Worm (Caenorhabditis elegans): Measurements from ENCODE around the gene cisd-3.1.

Gene cisd-3.1

DNA sequence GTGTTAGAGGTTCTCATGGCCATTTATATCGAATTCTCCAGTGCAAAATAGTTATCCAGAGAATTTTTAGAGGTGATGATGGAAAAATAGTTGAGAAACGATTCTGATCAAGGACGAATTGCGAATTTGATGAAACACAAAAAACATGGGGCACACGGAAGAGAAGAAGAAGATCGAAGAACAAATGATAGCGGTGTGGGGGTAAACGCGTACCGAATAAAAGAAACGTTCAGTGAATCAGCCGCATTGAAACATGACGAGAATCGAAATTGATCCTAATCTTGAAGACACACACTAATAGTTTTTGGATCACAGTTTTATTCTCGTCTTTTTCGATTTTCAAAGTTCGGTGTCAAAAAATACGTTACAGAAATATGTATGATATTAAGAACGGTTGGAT is 47.4 kb upstream of the cisd-3.1 start:
- TF ChIP-seq nhr-71 (tag; optimal IDR thresholded peaks at IDR 0.05) = no peak
- TF ChIP-seq ceh-90 (tag; optimal IDR thresholded peaks at IDR 0.05) = no peak
- TF ChIP-seq blmp-1 (tag; optimal IDR thresholded peaks at IDR 0.05) = peak; percentile 36
- no peak for TF ChIP-seq mdl-1 (tag; optimal IDR thresholded peaks at IDR 0.05)
- no peak for TF ChIP-seq pax-3 (tag; optimal IDR thresholded peaks at IDR 0.05)
- no peak for TF ChIP-seq dpl-1 (GFP tag; optimal IDR thresholded peaks at IDR 0.05)

DNA sequence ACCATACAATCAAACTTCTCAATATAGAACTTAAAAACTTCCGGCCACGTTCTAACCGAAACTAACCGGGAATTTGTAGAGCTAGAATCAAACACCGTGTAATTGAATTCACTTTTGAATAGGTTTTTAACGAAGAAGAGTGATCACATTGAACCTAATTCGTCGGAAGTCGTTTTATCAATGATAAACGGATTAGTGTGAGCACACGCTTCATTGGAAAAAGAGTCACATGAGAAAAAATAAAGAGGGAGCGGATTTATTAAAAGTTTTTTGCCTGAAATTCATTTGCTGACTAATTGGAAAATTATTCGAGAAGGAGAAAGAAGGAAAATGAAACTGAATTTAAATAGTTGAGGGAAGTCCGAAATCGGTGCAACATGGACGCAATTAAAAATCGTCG is 47.0 kb upstream of the cisd-3.1 start:
- TF ChIP-seq nhr-77 (tag; optimal IDR thresholded peaks at IDR 0.05) (no peak), ceh-90 (tag; optimal IDR thresholded peaks at IDR 0.05) (peak; percentile 0), ceh-82 (tag; optimal IDR thresholded peaks at IDR 0.05) (no peak), pax-3 (tag; optimal IDR thresholded peaks at IDR 0.05) (peak; percentile 43), egl-27 (tag; optimal IDR thresholded peaks at IDR 0.05) (no peak), snu-23 (GFP tag; optimal IDR thresholded peaks at IDR 0.05) (no peak), lir-3 (tag; optimal IDR thresholded peaks at IDR 0.05; ENCODE audit: poor library complexity) (no peak), C04F5.9 (tag; optimal IDR thresholded peaks at IDR 0.05) (no peak), sox-4 (tag; optimal IDR thresholded peaks at IDR 0.05) (peak; percentile 56), dsc-1 (tag; optimal IDR thresholded peaks at IDR 0.05) (peak; percentile 95), egl-13 (tag; optimal IDR thresholded peaks at IDR 0.05) (peak; percentile 45), swsn-7 (tag; optimal IDR thresholded peaks at IDR 0.05) (no peak), nhr-11 (tag; optimal IDR thresholded peaks at IDR 0.05) (peak; percentile 16), fkh-8 (tag; optimal IDR thresholded peaks at IDR 0.05) (peak; percentile 89), nhr-47 (tag; optimal IDR thresholded peaks at IDR 0.05) (peak; percentile 49)

- TF ChIP-seq tbx-2 (tag; optimal IDR thresholded peaks at IDR 0.05) (peak; percentile 2), nhr-19 (GFP tag; conservative IDR thresholded peaks at IDR 0.05) (peak; percentile 33), dpl-1 (GFP tag; optimal IDR thresholded peaks at IDR 0.05) (peak in 1 of 3 experiments; percentile 14), skn-1 (tag; optimal IDR thresholded peaks at IDR 0.05) (peak; percentile 7), zip-4 (GFP tag; optimal IDR thresholded peaks at IDR 0.05) (no peak), lin-14 (GFP tag; optimal IDR thresholded peaks at IDR 0.05) (peak; percentile 72), blmp-1 (tag; optimal IDR thresholded peaks at IDR 0.05) (peak; percentile 84), ceh-88 (GFP tag; IDR thresholded peaks at IDR 0.05) (no peak), fos-1 (tag; optimal IDR thresholded peaks at IDR 0.05) (no peak), unc-86 (tag; optimal IDR thresholded peaks at IDR 0.05) (no peak), xbp-1 (tag; optimal IDR thresholded peaks at IDR 0.05) (no peak), nhr-71 (tag; optimal IDR thresholded peaks at IDR 0.05) (peak; percentile 72), dsc-1 (tag; optimal IDR thresholded peaks at IDR 0.05) (no peak), lin-35 (GFP tag; optimal IDR thresholded peaks at IDR 0.05) (peak in 1 of 2 experiments; percentile 51), lir-3 (tag; optimal IDR thresholded peaks at IDR 0.05; ENCODE audit: poor library complexity) (no peak), ama-1 (optimal IDR thresholded peaks at IDR 0.05) (no peak), ces-1 (GFP tag; optimal IDR thresholded peaks at IDR 0.05) (no peak), unc-98 (GFP tag; IDR thresholded peaks at IDR 0.05) (no peak), nhr-90 (tag; optimal IDR thresholded peaks at IDR 0.05; ENCODE audit: poor library complexity) (peak; percentile 64), nhr-76 (tag; optimal IDR thresholded peaks at IDR 0.05) (no peak), pax-3 (tag; optimal IDR thresholded peaks at IDR 0.05) (no peak), mab-9 (GFP tag; IDR thresholded peaks at IDR 0.05) (no peak), ceh-63 (GFP tag; optimal IDR thresholded peaks at IDR 0.05) (no peak), nhr-47 (tag; optimal IDR thresholded peaks at IDR 0.05) (no peak), unc-62 (GFP tag; optimal IDR thresholded peaks at IDR 0.05) (no peak), C16A3.4 (tag; optimal IDR thresholded peaks at IDR 0.05) (no peak), mep-1 (tag; optimal IDR thresholded peaks at IDR 0.05) (no peak), nhr-20 (tag; optimal IDR thresholded peaks at IDR 0.05) (peak; percentile 64), alr-1 (tag; optimal IDR thresholded peaks at IDR 0.05; ENCODE audit: borderline replicate concordance) (no peak), efl-1 (optimal IDR thresholded peaks at IDR 0.05) (no peak), efl-1 (GFP tag; optimal IDR thresholded peaks at IDR 0.05 in 1 of 2) (no peak), rnt-1 (tag; optimal IDR thresholded peaks at IDR 0.05) (peak; percentile 11), grh-1 (GFP tag; IDR thresholded peaks at IDR 0.05) (no peak), zag-1 (tag; optimal IDR thresholded peaks at IDR 0.05) (no peak), nhr-85 (tag) (peak; percentile 91), unc-130 (tag; optimal IDR thresholded peaks at IDR 0.05) (no peak), fkh-10 (GFP tag; optimal IDR thresholded peaks at IDR 0.05) (no peak), snu-23 (GFP tag; optimal IDR thresholded peaks at IDR 0.05) (peak; percentile 56)
Observed at ce11 chrIII:4496085-4496484, 46.6 kb upstream of the cisd-3.1 start.

All from whole organism, L1 larva.